Worm (Caenorhabditis elegans) whole organism, late embryonic: ENCODE measurements around the gene math-34.
"Not testable (repeated sequence)": the region's sequence is repeated elsewhere in the genome, so short reads cannot be mapped to it uniquely, and the experiment has no call there.

Source experiments
- ama-1 ChIP-seq: fragments of 150-350 bp; optimal IDR thresholded peaks from 2 replicates; lab custom pipeline; 2014
- che-1 ChIP-seq: sonication (generic microtip); optimal IDR thresholded peaks from 2 replicates; lab custom pipeline; 2016; ENCODE audit warnings: mild to moderate bottlenecking, missing genetic modification characterization, missing compliant biosample characterization
- dve-1 ChIP-seq: sonication (generic microtip); optimal IDR thresholded peaks from 2 replicates; lab custom pipeline; 2017; ENCODE audit warnings: antibody characterized with exemption, mild to moderate bottlenecking, missing genetic modification characterization, missing compliant biosample characterization
- fkh-10 ChIP-seq: fragments of 150-350 bp; optimal IDR thresholded peaks from 2 replicates; lab custom pipeline; 2014; ENCODE audit warnings: missing biosample characterization, missing genetic modification reagents, missing genetic modification characterization
- hlh-13 ChIP-seq: fragments of 200-800 bp; sonication (Bioruptor generic); optimal IDR thresholded peaks from 2 replicates; lab custom pipeline; 2018; ENCODE audit warnings: mild to moderate bottlenecking, missing genetic modification characterization, missing compliant biosample characterization
- madf-2 ChIP-seq: sonication (generic microtip); optimal IDR thresholded peaks from 2 replicates; lab custom pipeline; 2017; ENCODE audit warnings: missing genetic modification characterization, missing compliant biosample characterization
- nhr-232 ChIP-seq: sonication (generic microtip); optimal IDR thresholded peaks from 2 replicates; lab custom pipeline; 2016; ENCODE audit warnings: missing genetic modification characterization, missing compliant biosample characterization
- sox-4 ChIP-seq: sonication (generic microtip); optimal IDR thresholded peaks from 2 replicates; lab custom pipeline; 2017; ENCODE audit warnings: mild to moderate bottlenecking, missing genetic modification characterization, inconsistent platforms, missing compliant biosample characterization
- unc-55 ChIP-seq: sonication (generic microtip); optimal IDR thresholded peaks from 2 replicates; lab custom pipeline; 2017; ENCODE audit warnings: missing biosample characterization, missing genetic modification reagents, missing genetic modification characterization

ce11 chrII:1060702-1061101 is 31.9 kb downstream of the math-34 start, which contains the start of gene btb-10:
- not testable (repeated sequence) for TF ChIP-seq fkh-10 (GFP tag; lab: Kevin White, UChicago); ama-1; che-1; unc-55 (GFP tag; lab: Kevin White, UChicago); sox-4 (tag; lab: Kevin White, UChicago); nhr-232 (tag; lab: Kevin White, UChicago); madf-2 (tag; lab: Kevin White, UChicago); dve-1 (tag; lab: Kevin White, UChicago); hlh-13
